Worm (Caenorhabditis elegans): ENCODE results near the gene E02A10.3.

Gene E02A10.3

DNA sequence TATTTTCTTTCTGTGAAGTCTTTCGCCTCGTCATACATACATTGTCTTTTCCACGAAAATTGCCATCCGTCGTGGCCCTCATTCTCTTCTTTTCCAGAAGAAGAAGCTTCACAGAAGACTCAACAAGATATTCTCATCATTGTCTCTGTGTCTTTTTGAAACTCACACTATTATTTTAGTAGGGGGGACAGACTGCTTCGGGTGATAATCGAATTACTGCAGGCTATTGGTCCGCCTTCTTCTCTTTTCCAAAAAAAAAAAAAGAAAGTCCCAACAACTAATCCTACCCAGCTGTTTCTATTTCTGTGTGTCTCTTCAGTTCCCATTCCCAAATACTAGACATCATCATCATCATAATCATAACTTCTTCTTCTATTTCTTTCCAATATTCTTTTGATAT, 4.0 kb downstream of the E02A10.3 start:
- no peak for TF ChIP-seq madf-6 (GFP tag; IDR thresholded peaks at IDR 0.05)
- no peak for TF ChIP-seq atf-7 (tag; optimal IDR thresholded peaks at IDR 0.05)
- TF ChIP-seq repo-1 (tag; optimal IDR thresholded peaks at IDR 0.05): no peak
- no peak for TF ChIP-seq dpl-1 (GFP tag; optimal IDR thresholded peaks at IDR 0.05)
- no peak for TF ChIP-seq C06A6.2 (GFP tag; conservative IDR thresholded peaks at IDR 0.05)
- no peak for TF ChIP-seq zfh-2 (GFP tag; conservative IDR thresholded peaks at IDR 0.05)
- TF ChIP-seq nhr-179 (tag; optimal IDR thresholded peaks at IDR 0.05): no peak
- no peak for TF ChIP-seq sptf-2 (GFP tag; optimal IDR thresholded peaks at IDR 0.05)
- no peak for TF ChIP-seq ceh-27 (GFP tag; optimal IDR thresholded peaks at IDR 0.05)
- TF ChIP-seq hrde-1 (tag; optimal IDR thresholded peaks at IDR 0.05; ENCODE audit: borderline replicate concordance): no peak
- no peak for TF ChIP-seq snpc-1.3 (tag; optimal IDR thresholded peaks at IDR 0.05; ENCODE audit: insufficient read depth)
- no peak for TF ChIP-seq gei-17 (GFP tag; optimal IDR thresholded peaks at IDR 0.05)
- TF ChIP-seq F22D6.2 (tag; optimal IDR thresholded peaks at IDR 0.05): no peak
- TF ChIP-seq ztf-22 (GFP tag; optimal IDR thresholded peaks at IDR 0.05): no peak
- TF ChIP-seq Y53F4B.3 (GFP tag; IDR thresholded peaks at IDR 0.05): no peak
- TF ChIP-seq lin-35 (GFP tag; optimal IDR thresholded peaks at IDR 0.05): no peak
- TF ChIP-seq ZK185.1 (tag; optimal IDR thresholded peaks at IDR 0.05; ENCODE audit: poor library complexity, severe bottlenecking): no peak
- TF ChIP-seq attf-6 (GFP tag; IDR thresholded peaks at IDR 0.05): no peak

DNA sequence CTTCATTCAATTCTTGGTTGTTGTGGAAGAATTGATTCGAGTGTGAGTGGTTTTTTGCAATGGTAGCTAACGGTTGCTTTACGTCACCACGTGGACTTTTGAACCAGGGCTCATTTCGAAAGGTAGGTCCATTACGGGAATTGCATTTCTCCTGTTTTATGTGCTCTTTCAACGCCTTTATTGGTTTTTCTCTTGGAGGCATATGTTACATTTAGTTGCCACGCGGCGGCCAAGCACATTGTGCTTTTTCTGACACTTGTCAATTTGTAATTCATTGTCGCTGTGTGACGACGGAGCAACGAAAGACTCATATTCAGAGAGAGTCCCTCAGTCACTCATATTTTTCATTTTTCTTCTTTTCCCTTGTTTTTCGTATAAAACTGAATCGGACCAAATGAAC, 5.4 kb downstream of the E02A10.3 start:
- TF ChIP-seq lsl-1 (GFP tag; optimal IDR thresholded peaks at IDR 0.05) (no peak), F49E8.2 (tag; optimal IDR thresholded peaks at IDR 0.05; ENCODE audit: insufficient read depth) (no peak), C06A6.2 (GFP tag; conservative IDR thresholded peaks at IDR 0.05) (no peak), F23B12.7 (tag; optimal IDR thresholded peaks at IDR 0.05; ENCODE audit: insufficient read depth) (no peak), gei-17 (GFP tag; optimal IDR thresholded peaks at IDR 0.05) (no peak), F57C9.4 (tag; optimal IDR thresholded peaks at IDR 0.05) (no peak), unc-130 (GFP tag; optimal IDR thresholded peaks at IDR 0.05) (no peak), hlh-26 (GFP tag; conservative IDR thresholded peaks at IDR 0.05) (no peak), bed-2 (GFP tag; IDR thresholded peaks at IDR 0.05) (no peak), somi-1 (GFP tag; optimal IDR thresholded peaks at IDR 0.05) (no peak), snpc-3.4 (tag; optimal IDR thresholded peaks at IDR 0.05) (no peak), mcd-1 (GFP tag; IDR thresholded peaks at IDR 0.05) (no peak), tlf-1 (GFP tag; optimal IDR thresholded peaks at IDR 0.05) (no peak)

ce11 chrV:12586793-12587192, 7.4 kb downstream of the E02A10.3 start:
- TF ChIP-seq unc-62 (GFP tag; optimal IDR thresholded peaks at IDR 0.05) (no peak), atf-7 (tag; optimal IDR thresholded peaks at IDR 0.05) (no peak), F23B12.7 (tag; optimal IDR thresholded peaks at IDR 0.05; ENCODE audit: insufficient read depth) (no peak), F39B2.1 (GFP tag; IDR thresholded peaks at IDR 0.05) (no peak), gei-17 (GFP tag; optimal IDR thresholded peaks at IDR 0.05) (no peak), lin-54 (GFP tag; optimal IDR thresholded peaks at IDR 0.05) (no peak), ztf-26 (tag; optimal IDR thresholded peaks at IDR 0.05) (no peak), akir-1 (GFP tag; optimal IDR thresholded peaks at IDR 0.05) (no peak), ztf-6 (GFP tag; IDR thresholded peaks at IDR 0.05) (no peak), lin-26 (GFP tag; IDR thresholded peaks at IDR 0.05) (no peak), ztf-3 (GFP tag; optimal IDR thresholded peaks at IDR 0.05) (no peak), lsl-1 (GFP tag; optimal IDR thresholded peaks at IDR 0.05) (no peak)

Data from whole organism, young adult.